Worm (Caenorhabditis elegans) whole organism, L4/young adult: ENCODE measurements around the gene C25F9.14.

Experiments
- dao-5 ChIP-seq: sonication (generic microtip); optimal IDR thresholded peaks from 2 replicates; lab custom pipeline; 2016; ENCODE audit warnings: missing genotype, missing genetic modification characterization, moderate library complexity, missing compliant biosample characterization
- him-1 ChIP-seq: sonication (generic microtip); optimal IDR thresholded peaks from 2 replicates; lab custom pipeline; 2016; ENCODE audit warnings: missing genotype, missing genetic modification reagents, missing genetic modification characterization, missing compliant biosample characterization

- no peak for TF ChIP-seq dao-5
- TF ChIP-seq him-1 (tag; lab: Kevin White, UChicago) = no peak
These were observed 18.4 kb upstream of the C25F9.14 start, which contains the start of gene C25F9.15 for ce11 chrV:19417836-19418235.
